Worm (Caenorhabditis elegans): ENCODE data around the gene F42C5.3.

F42C5.3 gene

ce11 chrIV:7287474-7287873 is at the start of gene F42C5.3:
Gene F42C5.3 (minus strand): TSS chrIV:7287574.
- TF ChIP-seq skn-1 (tag; optimal IDR thresholded peaks at IDR 0.05), result no peak
- no peak for TF ChIP-seq pag-3 (tag; optimal IDR thresholded peaks at IDR 0.05; ENCODE audit: borderline replicate concordance, insufficient read depth)
- TF ChIP-seq grh-1 (GFP tag; IDR thresholded peaks at IDR 0.05), result no peak
- no peak for TF ChIP-seq C16A3.4 (tag; optimal IDR thresholded peaks at IDR 0.05)

- TF ChIP-seq elt-3 (tag; optimal IDR thresholded peaks at IDR 0.05), result no peak
- no peak for TF ChIP-seq lir-3 (tag; optimal IDR thresholded peaks at IDR 0.05; ENCODE audit: poor library complexity)
- TF ChIP-seq nhr-28 (tag; optimal IDR thresholded peaks at IDR 0.05), result no peak
- no peak for TF ChIP-seq nhr-77 (tag; optimal IDR thresholded peaks at IDR 0.05)
- TF ChIP-seq ztf-4 (tag; optimal IDR thresholded peaks at IDR 0.05), result no peak
- TF ChIP-seq mdl-1 (tag; optimal IDR thresholded peaks at IDR 0.05), result no peak
- TF ChIP-seq nhr-90 (tag; optimal IDR thresholded peaks at IDR 0.05; ENCODE audit: poor library complexity), result no peak
- no peak for TF ChIP-seq elt-2 (tag; optimal IDR thresholded peaks at IDR 0.05)
These were observed 45.3 kb upstream of the F42C5.3 start, which contains the start of gene ocr-4 for ce11 chrIV:7332695-7333094. Gene ocr-4 (minus strand): TSS chrIV:7332795.

ce11 chrIV:7328918-7329317 is 41.5 kb upstream of the F42C5.3 start, which contains the start of gene sqst-2:
Gene sqst-2 (minus strand): TSS chrIV:7328975.
- TF ChIP-seq ceh-63 (GFP tag; optimal IDR thresholded peaks at IDR 0.05), result no peak
- no peak for TF ChIP-seq fkh-8 (tag; optimal IDR thresholded peaks at IDR 0.05)
- TF ChIP-seq tbx-2 (tag; optimal IDR thresholded peaks at IDR 0.05), result no peak
- TF ChIP-seq sptf-1 (tag; optimal IDR thresholded peaks at IDR 0.05), result no peak
- no peak for TF ChIP-seq elt-3 (tag; optimal IDR thresholded peaks at IDR 0.05)
- no peak for TF ChIP-seq dsc-1 (tag; optimal IDR thresholded peaks at IDR 0.05)
- no peak for TF ChIP-seq lin-15B (tag; optimal IDR thresholded peaks at IDR 0.05)
- no peak for TF ChIP-seq unc-86 (tag; optimal IDR thresholded peaks at IDR 0.05)
- no peak for TF ChIP-seq jun-1 (tag; optimal IDR thresholded peaks at IDR 0.05)
- no peak for TF ChIP-seq lin-14 (GFP tag; optimal IDR thresholded peaks at IDR 0.05)
- no peak for TF ChIP-seq nhr-11 (tag; optimal IDR thresholded peaks at IDR 0.05)
- TF ChIP-seq aha-1 (tag; optimal IDR thresholded peaks at IDR 0.05), result no peak
- TF ChIP-seq aly-2 (tag; optimal IDR thresholded peaks at IDR 0.05), result no peak
- no peak for TF ChIP-seq snu-23 (GFP tag; optimal IDR thresholded peaks at IDR 0.05)
- no peak for TF ChIP-seq ama-1 (optimal IDR thresholded peaks at IDR 0.05)
- no peak for TF ChIP-seq sox-4 (tag; optimal IDR thresholded peaks at IDR 0.05)
- no peak for TF ChIP-seq xbp-1 (tag; optimal IDR thresholded peaks at IDR 0.05)
- no peak for TF ChIP-seq unc-62 (GFP tag; optimal IDR thresholded peaks at IDR 0.05)
- TF ChIP-seq nhr-71 (tag; optimal IDR thresholded peaks at IDR 0.05), result no peak
- no peak for TF ChIP-seq C16A3.4 (tag; optimal IDR thresholded peaks at IDR 0.05)

- peak in 1 of 2 experiments; percentile 33 for TF ChIP-seq lin-35 (GFP tag; optimal IDR thresholded peaks at IDR 0.05)
- peak; percentile 20 for TF ChIP-seq nhr-20 (tag; optimal IDR thresholded peaks at IDR 0.05)
- peak; percentile 70 for TF ChIP-seq pqm-1 (tag; optimal IDR thresholded peaks at IDR 0.05)
- TF ChIP-seq alr-1 (tag; optimal IDR thresholded peaks at IDR 0.05; ENCODE audit: borderline replicate concordance), result no peak
- no peak for TF ChIP-seq jun-1 (tag; optimal IDR thresholded peaks at IDR 0.05)
- peak; percentile 10 for TF ChIP-seq nhr-90 (tag; optimal IDR thresholded peaks at IDR 0.05; ENCODE audit: poor library complexity)
- TF ChIP-seq elt-2 (tag; optimal IDR thresholded peaks at IDR 0.05), result peak; percentile 88
- no peak for TF ChIP-seq unc-86 (tag; optimal IDR thresholded peaks at IDR 0.05)
- no peak for TF ChIP-seq aly-2 (tag; optimal IDR thresholded peaks at IDR 0.05)
- no peak for TF ChIP-seq C16A3.4 (tag; optimal IDR thresholded peaks at IDR 0.05)
These were observed 39.3 kb upstream of the F42C5.3 start, which contains the start of gene ifo-1 for ce11 chrIV:7326613-7327149. Gene ifo-1 (minus strand): TSS chrIV:7326663.

- no peak for TF ChIP-seq efl-1 (optimal IDR thresholded peaks at IDR 0.05)
- peak in 1 of 2 experiments; percentile 28 for TF ChIP-seq efl-1 (GFP tag; optimal IDR thresholded peaks at IDR 0.05 in 1 of 2)
- no peak for TF ChIP-seq hlh-17 (GFP tag; optimal IDR thresholded peaks at IDR 0.05; ENCODE audit: borderline replicate concordance)
- peak; percentile 52 for TF ChIP-seq elt-2 (tag; optimal IDR thresholded peaks at IDR 0.05)
These were observed 38.3 kb upstream of the F42C5.3 start for ce11 chrIV:7325698-7326097.

All from whole organism, L1 larva.